Worm (Caenorhabditis elegans): Measurements from ENCODE around the gene F23D12.3.

The F23D12.3 gene

ce11 chrX:14491103-14491502 lies 48.7 kb downstream of the F23D12.3 start:
- peak; percentile 36; the same call in 1 of the 2 replicates for TF ChIP-seq flt-1 (GFP tag; IDR thresholded peaks at IDR 0.05)
- no peak for TF ChIP-seq med-1 (GFP tag; optimal IDR thresholded peaks at IDR 0.05; ENCODE audit: insufficient read depth)
- 0 out of 2 replicates have a peak, but pooled peaks have one; percentile 54 for TF ChIP-seq ztf-23 (GFP tag; IDR thresholded peaks at IDR 0.05)
- TF ChIP-seq T22C8.4 (GFP tag; IDR thresholded peaks at IDR 0.05), result no peak

- TF ChIP-seq T22C8.4 (GFP tag; IDR thresholded peaks at IDR 0.05) (no peak), flt-1 (GFP tag; IDR thresholded peaks at IDR 0.05) (no peak), tab-1 (GFP tag; IDR thresholded peaks at IDR 0.05) (no peak), klf-2 (GFP tag; conservative IDR thresholded peaks at IDR 0.05) (no peak), cog-1 (tag; optimal IDR thresholded peaks at IDR 0.05) (no peak), ref-1 (GFP tag; conservative IDR thresholded peaks at IDR 0.05) (no peak), ztf-23 (GFP tag; IDR thresholded peaks at IDR 0.05) (no peak), ztf-29 (GFP tag; IDR thresholded peaks at IDR 0.05) (no peak), med-1 (GFP tag; optimal IDR thresholded peaks at IDR 0.05; ENCODE audit: insufficient read depth) (no peak)
Observed at ce11 chrX:14492441-14492840, 50.0 kb downstream of the F23D12.3 start.

Data from whole organism, midembryonic.